Worm (Caenorhabditis elegans): ENCODE data around the gene F22B8.7.

Gene F22B8.7

DNA sequence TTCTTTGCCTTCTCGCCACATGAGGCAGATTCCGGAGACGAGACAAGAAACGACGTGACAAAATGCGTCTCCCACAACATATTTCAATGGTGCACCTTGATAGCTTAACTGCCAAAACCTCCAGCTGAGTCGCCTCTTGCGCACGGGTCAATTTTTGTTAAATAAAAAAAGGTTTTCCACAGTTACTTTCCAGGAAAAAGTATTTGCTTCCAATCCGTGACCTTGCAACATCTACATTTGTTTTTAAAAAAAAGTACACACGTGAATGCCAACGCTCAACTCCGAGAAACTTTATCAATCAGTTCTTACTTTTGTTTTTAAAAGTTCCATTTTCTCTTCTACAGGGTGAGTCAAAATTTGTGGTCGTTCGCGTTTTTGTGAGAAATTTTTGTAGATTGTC, at the start of gene F22B8.7:
F22B8.7 (plus strand) TSS at position 301 of the 400 bp plus-strand sequence.
- no peak for TF ChIP-seq Y22D7AL.16 (tag; optimal IDR thresholded peaks at IDR 0.05)
- no peak for TF ChIP-seq dmd-4 (tag; optimal IDR thresholded peaks at IDR 0.05; ENCODE audit: borderline replicate concordance)
- no peak for TF ChIP-seq T23F11.4 (GFP tag; optimal IDR thresholded peaks at IDR 0.05)
- TF ChIP-seq fax-1 (tag; optimal IDR thresholded peaks at IDR 0.05) = no peak
- no peak for TF ChIP-seq unc-55 (GFP tag; optimal IDR thresholded peaks at IDR 0.05)
- TF ChIP-seq nhr-11 (tag; optimal IDR thresholded peaks at IDR 0.05) = no peak
- TF ChIP-seq ttx-3 (tag; optimal IDR thresholded peaks at IDR 0.05) = no peak
- no peak for TF ChIP-seq tbx-2 (tag; optimal IDR thresholded peaks at IDR 0.05)
- no peak for TF ChIP-seq madf-2 (tag; optimal IDR thresholded peaks at IDR 0.05)
- TF ChIP-seq ceh-19 (GFP tag; optimal IDR thresholded peaks at IDR 0.05) = no peak
- TF ChIP-seq che-1 (tag; optimal IDR thresholded peaks at IDR 0.05) = no peak
- TF ChIP-seq F13H6.1 (tag; optimal IDR thresholded peaks at IDR 0.05) = no peak
- no peak for TF ChIP-seq tbx-7 (tag; optimal IDR thresholded peaks at IDR 0.05)

DNA sequence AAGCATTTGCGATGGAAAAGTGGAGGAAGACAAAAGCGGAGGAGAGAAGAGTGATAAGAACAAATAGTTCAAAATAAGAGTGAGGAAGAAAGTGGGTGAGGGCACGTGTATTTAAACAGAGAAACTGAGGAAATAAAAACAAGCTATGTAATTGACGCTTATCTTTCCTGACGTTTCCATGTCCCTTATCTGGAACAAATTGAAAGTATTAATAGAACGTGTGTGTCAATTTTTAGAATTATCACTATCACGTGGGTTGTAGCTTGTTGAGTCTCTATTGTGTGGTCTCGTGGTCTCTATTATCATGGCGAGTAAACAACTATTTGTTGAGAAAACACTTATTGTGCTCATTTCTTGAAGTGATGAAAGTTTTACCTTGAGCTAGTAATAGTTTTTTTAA, 48.5 kb upstream of the F22B8.7 start, which contains the start of gene T10C6.15:
T10C6.15 (minus strand) TSS at position 104 of the 400 bp plus-strand sequence.
- peak; percentile 0 for TF ChIP-seq pqm-1 (tag; optimal IDR thresholded peaks at IDR 0.05)
- no peak for TF ChIP-seq elt-4 (tag; optimal IDR thresholded peaks at IDR 0.05)
- peak; percentile 75 for TF ChIP-seq elt-2 (tag; optimal IDR thresholded peaks at IDR 0.05)

DNA sequence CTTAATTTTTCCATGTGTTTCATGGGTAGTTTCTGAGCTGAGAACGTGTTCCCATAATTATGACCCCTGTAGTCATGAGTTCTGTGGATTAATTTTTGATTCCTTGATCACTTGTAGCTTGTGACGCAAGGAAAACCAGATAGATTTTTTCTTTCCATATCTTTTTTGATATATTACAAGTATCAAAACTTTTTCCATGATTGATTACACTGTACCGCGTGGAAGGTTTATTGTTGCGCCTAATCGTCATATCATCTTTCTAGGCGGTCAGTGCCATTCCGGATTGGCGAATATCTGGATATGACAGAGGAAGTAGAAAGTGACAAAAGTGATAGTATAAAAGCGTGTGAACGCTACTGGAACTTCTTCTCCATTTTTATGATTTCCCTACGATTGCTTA, 47.8 kb upstream of the F22B8.7 start, which contains the start of gene ZK285.2:
ZK285.2 (plus strand) TSS at position 301 of the 400 bp plus-strand sequence.
- TF ChIP-seq ceh-34 (tag; optimal IDR thresholded peaks at IDR 0.05) (no peak), rnt-1 (tag; optimal IDR thresholded peaks at IDR 0.05) (no peak), ceh-22 (tag; optimal IDR thresholded peaks at IDR 0.05) (no peak), pqm-1 (tag; optimal IDR thresholded peaks at IDR 0.05) (no peak), ztf-16 (tag; optimal IDR thresholded peaks at IDR 0.05) (no peak), hlh-30 (tag; optimal IDR thresholded peaks at IDR 0.05; ENCODE audit: insufficient read depth) (no peak)

DNA sequence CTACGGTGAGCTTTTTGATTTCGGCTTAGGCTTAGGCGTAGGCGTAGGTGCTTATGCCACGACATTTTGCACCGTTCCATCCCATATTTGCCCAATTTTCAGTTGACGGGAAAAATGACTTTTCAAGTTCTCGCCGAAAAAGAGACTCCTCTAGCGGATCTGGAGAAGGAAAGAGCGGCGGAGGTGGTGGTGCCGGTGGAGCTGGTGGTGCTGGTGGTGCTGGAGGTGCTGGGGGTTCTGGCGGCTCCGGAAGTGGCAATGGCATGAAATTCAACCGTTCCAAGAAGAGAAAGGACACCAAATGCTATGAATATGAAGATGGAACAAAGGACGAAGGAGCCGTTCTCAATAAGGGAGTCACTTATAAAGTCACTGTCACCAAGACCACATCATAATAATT, 47.3 kb upstream of the F22B8.7 start:
- TF ChIP-seq syd-9 (tag; optimal IDR thresholded peaks at IDR 0.05) (no peak), sox-2 (GFP tag; IDR thresholded peaks at IDR 0.05) (no peak), ama-1 (optimal IDR thresholded peaks at IDR 0.05) (no peak), gmeb-2 (tag; optimal IDR thresholded peaks at IDR 0.05) (no peak), unc-55 (GFP tag; optimal IDR thresholded peaks at IDR 0.05) (no peak), hlh-6 (tag; optimal IDR thresholded peaks at IDR 0.05) (no peak), ceh-31 (tag; optimal IDR thresholded peaks at IDR 0.05) (no peak), ceh-45 (GFP tag; IDR thresholded peaks at IDR 0.05) (no peak), pqm-1 (tag; optimal IDR thresholded peaks at IDR 0.05) (no peak), ceh-2 (tag; optimal IDR thresholded peaks at IDR 0.05) (no peak), ceh-22 (tag; optimal IDR thresholded peaks at IDR 0.05) (no peak), fkh-6 (tag; optimal IDR thresholded peaks at IDR 0.05) (no peak), ceh-24 (tag; optimal IDR thresholded peaks at IDR 0.05) (no peak), unc-3 (GFP tag; conservative IDR thresholded peaks at IDR 0.05) (no peak), unc-3 (tag; optimal IDR thresholded peaks at IDR 0.05) (no peak)

DNA sequence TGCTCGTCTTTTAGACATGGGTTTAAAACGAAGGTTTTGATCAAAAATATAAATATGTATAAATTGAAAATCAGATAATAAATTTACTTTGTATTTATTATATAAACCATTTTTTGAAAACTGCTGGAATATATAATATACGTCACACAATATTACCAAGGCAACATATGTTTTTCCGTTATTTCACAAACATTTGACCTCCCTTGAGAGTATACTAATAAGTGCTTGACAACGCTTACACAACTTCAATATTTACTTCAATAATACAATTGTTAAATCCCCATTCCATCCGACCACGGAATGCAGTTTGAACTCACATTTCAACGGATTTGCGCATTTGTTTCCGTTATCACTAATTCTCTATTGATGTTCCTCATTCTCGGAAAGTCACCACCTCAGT, 46.9 kb upstream of the F22B8.7 start, which contains the start of gene str-198:
str-198 (plus strand) TSS at position 301 of the 400 bp plus-strand sequence.
- TF ChIP-seq ceh-14 (tag; optimal IDR thresholded peaks at IDR 0.05) = no peak
- TF ChIP-seq C08G9.2 (tag; optimal IDR thresholded peaks at IDR 0.05) = no peak
- no peak for TF ChIP-seq madf-2 (tag; optimal IDR thresholded peaks at IDR 0.05)
- no peak for TF ChIP-seq ceh-45 (GFP tag; IDR thresholded peaks at IDR 0.05)
- no peak for TF ChIP-seq ceh-22 (tag; optimal IDR thresholded peaks at IDR 0.05)
- no peak for TF ChIP-seq ama-1 (optimal IDR thresholded peaks at IDR 0.05)
- no peak for TF ChIP-seq ahr-1 (tag; optimal IDR thresholded peaks at IDR 0.05)
- TF ChIP-seq ets-4 (tag; optimal IDR thresholded peaks at IDR 0.05) = no peak
- TF ChIP-seq ceh-9 (tag; optimal IDR thresholded peaks at IDR 0.05) = no peak
- TF ChIP-seq unc-55 (GFP tag; optimal IDR thresholded peaks at IDR 0.05) = no peak
- TF ChIP-seq zip-5 (tag; optimal IDR thresholded peaks at IDR 0.05) = no peak
